Worm (Caenorhabditis elegans): ENCODE data around the gene tmbi-4.

The tmbi-4 gene

ce11 chrX:9107866-9108265 lies 42.6 kb upstream of the tmbi-4 start:
- TF ChIP-seq ceh-82 (tag; optimal IDR thresholded peaks at IDR 0.05), result no peak
- no peak for TF ChIP-seq unc-98 (GFP tag; IDR thresholded peaks at IDR 0.05)
- TF ChIP-seq nhr-90 (tag; optimal IDR thresholded peaks at IDR 0.05; ENCODE audit: poor library complexity), result no peak
- no peak for TF ChIP-seq swsn-7 (tag; optimal IDR thresholded peaks at IDR 0.05)
- no peak for TF ChIP-seq nhr-28 (tag; optimal IDR thresholded peaks at IDR 0.05)
- TF ChIP-seq nhr-71 (tag; optimal IDR thresholded peaks at IDR 0.05), result no peak

DNA sequence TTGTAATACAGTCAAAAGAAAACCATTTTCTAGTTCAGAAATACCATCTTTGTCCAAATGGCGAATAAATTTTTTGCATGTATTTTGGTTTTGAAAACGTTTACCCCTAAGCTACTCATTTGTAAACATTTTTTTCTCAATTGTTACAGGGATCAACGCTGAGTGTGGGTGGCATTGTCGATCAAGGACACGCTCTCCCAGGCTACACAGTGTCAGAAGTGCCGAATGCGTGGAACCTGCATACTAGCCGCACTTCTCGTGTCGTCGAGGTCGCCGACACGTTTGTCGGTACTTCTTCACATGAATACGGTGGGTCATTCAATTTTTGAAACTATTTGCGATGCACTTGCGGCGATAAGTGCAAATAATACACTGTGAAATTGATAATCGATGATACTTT lies 38.9 kb upstream of the tmbi-4 start:
- TF ChIP-seq pax-3 (tag; optimal IDR thresholded peaks at IDR 0.05) (no peak), ceh-8 (GFP tag; optimal IDR thresholded peaks at IDR 0.05) (no peak), lin-14 (GFP tag; optimal IDR thresholded peaks at IDR 0.05) (peak; percentile 28), nhr-28 (tag; optimal IDR thresholded peaks at IDR 0.05) (no peak)

ce11 chrX:9113829-9114228 lies 36.7 kb upstream of the tmbi-4 start, which contains the start of gene C25A11.2:
C25A11.2 (plus strand) TSS chrX:9114066.
- TF ChIP-seq blmp-1 (tag; optimal IDR thresholded peaks at IDR 0.05), result peak; percentile 35
- no peak for TF ChIP-seq unc-30 (tag; optimal IDR thresholded peaks at IDR 0.05)
- TF ChIP-seq unc-86 (tag; optimal IDR thresholded peaks at IDR 0.05), result no peak
- TF ChIP-seq ztf-11 (tag; optimal IDR thresholded peaks at IDR 0.05), result peak in 1 of 2 experiments; percentile 9
- TF ChIP-seq C34B4.2 (tag; optimal IDR thresholded peaks at IDR 0.05), result no peak
- peak; percentile 68 for TF ChIP-seq nhr-85 (tag)
- TF ChIP-seq C16A3.4 (tag; optimal IDR thresholded peaks at IDR 0.05), result no peak
- TF ChIP-seq fkh-10 (GFP tag; optimal IDR thresholded peaks at IDR 0.05), result peak; percentile 66
- no peak for TF ChIP-seq ces-1 (GFP tag; optimal IDR thresholded peaks at IDR 0.05)
- TF ChIP-seq alr-1 (tag; optimal IDR thresholded peaks at IDR 0.05; ENCODE audit: borderline replicate concordance), result no peak
- no peak for TF ChIP-seq sup-37 (GFP tag; optimal IDR thresholded peaks at IDR 0.05)
- TF ChIP-seq nhr-237 (tag; optimal IDR thresholded peaks at IDR 0.05), result no peak
- no peak; the same call in 1 of the 2 replicates for TF ChIP-seq isw-1 (GFP tag; IDR thresholded peaks at IDR 0.05)
- peak; percentile 25; the same call in 1 of the 2 replicates for TF ChIP-seq nhr-19 (GFP tag; conservative IDR thresholded peaks at IDR 0.05)
- TF ChIP-seq fkh-8 (tag; optimal IDR thresholded peaks at IDR 0.05), result peak; percentile 53
- no peak for TF ChIP-seq egl-27 (tag; optimal IDR thresholded peaks at IDR 0.05)
- no peak for TF ChIP-seq mep-1 (tag; optimal IDR thresholded peaks at IDR 0.05)
- no peak for TF ChIP-seq ama-1 (optimal IDR thresholded peaks at IDR 0.05)
- TF ChIP-seq snu-23 (GFP tag; optimal IDR thresholded peaks at IDR 0.05), result peak; percentile 62
- peak in 2 of 3 experiments; percentile 17 to 66 for TF ChIP-seq ceh-82 (tag; optimal IDR thresholded peaks at IDR 0.05)
- no peak for TF ChIP-seq fos-1 (tag; optimal IDR thresholded peaks at IDR 0.05)
- peak; percentile 39 for TF ChIP-seq swsn-7 (tag; optimal IDR thresholded peaks at IDR 0.05)
- TF ChIP-seq lir-3 (tag; optimal IDR thresholded peaks at IDR 0.05; ENCODE audit: poor library complexity), result peak; percentile 43
- TF ChIP-seq aly-2 (tag; optimal IDR thresholded peaks at IDR 0.05), result no peak
- no peak for TF ChIP-seq dsc-1 (tag; optimal IDR thresholded peaks at IDR 0.05)
- no peak for TF ChIP-seq jun-1 (tag; optimal IDR thresholded peaks at IDR 0.05)
- TF ChIP-seq hlh-17 (GFP tag; optimal IDR thresholded peaks at IDR 0.05; ENCODE audit: borderline replicate concordance), result no peak
- no peak for TF ChIP-seq ceh-63 (GFP tag; optimal IDR thresholded peaks at IDR 0.05)
- no peak for TF ChIP-seq Y116A8C.19 (tag; optimal IDR thresholded peaks at IDR 0.05; ENCODE audit: borderline replicate concordance)
- TF ChIP-seq unc-98 (GFP tag; IDR thresholded peaks at IDR 0.05), result no peak
- TF ChIP-seq vab-15 (tag; optimal IDR thresholded peaks at IDR 0.05), result no peak
- TF ChIP-seq zip-4 (GFP tag; optimal IDR thresholded peaks at IDR 0.05), result no peak
- no peak for TF ChIP-seq lin-39 (tag; optimal IDR thresholded peaks at IDR 0.05)
- TF ChIP-seq nhr-71 (tag; optimal IDR thresholded peaks at IDR 0.05), result peak; percentile 61
- peak; percentile 53 for TF ChIP-seq xbp-1 (tag; optimal IDR thresholded peaks at IDR 0.05)
- no peak for TF ChIP-seq nhr-77 (tag; optimal IDR thresholded peaks at IDR 0.05)
- peak; percentile 23 for TF ChIP-seq ceh-90 (tag; optimal IDR thresholded peaks at IDR 0.05)
- peak; percentile 45 for TF ChIP-seq nhr-20 (tag; optimal IDR thresholded peaks at IDR 0.05)
- TF ChIP-seq sox-4 (tag; optimal IDR thresholded peaks at IDR 0.05), result no peak
- TF ChIP-seq elt-2 (tag; optimal IDR thresholded peaks at IDR 0.05), result no peak
- no peak for TF ChIP-seq lin-13 (GFP tag; optimal IDR thresholded peaks at IDR 0.05)
- TF ChIP-seq tbx-2 (tag; optimal IDR thresholded peaks at IDR 0.05), result peak; percentile 50
- peak; percentile 47 to 70 for TF ChIP-seq lin-35 (GFP tag; optimal IDR thresholded peaks at IDR 0.05)
- TF ChIP-seq lin-15B (tag; optimal IDR thresholded peaks at IDR 0.05), result peak; percentile 61

All from whole organism, L1 larva.